Worm (Caenorhabditis elegans) whole organism, L4 larva: Measurements from ENCODE around the gene B0563.7.

Experiments used
- F44E2.7 ChIP-seq: fragments of 200-800 bp; sonication (Bioruptor generic); IDR thresholded peaks from 2 replicates; pipeline ENCODE4 v2.1.2; 2022; ENCODE audit warnings: missing genetic modification characterization, missing compliant biosample characterization
- R02D3.7 ChIP-seq: fragments of 150-350 bp; sonication (generic microtip); optimal IDR thresholded peaks from 3 replicates; lab custom pipeline; 2014; ENCODE audit warnings: missing biosample characterization, missing genetic modification characterization
- T26A8.4 ChIP-seq: fragments of 200-800 bp; sonication (Bioruptor generic); IDR thresholded peaks from 2 replicates; pipeline ENCODE4 v1.3.6; 2022; ENCODE audit warnings: missing genetic modification characterization, missing compliant biosample characterization
- Y48G9A.11 ChIP-seq: fragments of 200-800 bp; sonication (Bioruptor generic); IDR thresholded peaks from 2 replicates; pipeline ENCODE4 v1.3.6; 2022; ENCODE audit warnings: missing genetic modification reagents, missing genetic modification characterization, missing compliant biosample characterization
- aly-2 ChIP-seq: sonication (generic microtip); optimal IDR thresholded peaks from 2 replicates; lab custom pipeline; 2018; ENCODE audit warnings: missing biosample characterization, missing genetic modification characterization
- ceh-82 ChIP-seq: sonication (generic microtip); optimal IDR thresholded peaks from 2 replicates; lab custom pipeline; 2017; ENCODE audit warnings: missing biosample characterization, missing genetic modification characterization
- dpl-1 ChIP-seq: fragments of 150-350 bp; optimal IDR thresholded peaks from 2 replicates; lab custom pipeline; 2014; ENCODE audit warnings: missing biosample characterization, missing genetic modification reagents, missing genetic modification characterization
- lin-13 ChIP-seq: fragments of 150-350 bp; optimal IDR thresholded peaks from 2 replicates; lab custom pipeline; 2014; ENCODE audit warnings: missing biosample characterization, missing genetic modification reagents, missing genetic modification characterization
- lsy-2 ChIP-seq, 2 experiments: fragments of 150-350 bp in 1 of 2; sonication (generic microtip) in 1 of 2; optimal IDR thresholded peaks; 2 replicates each; lab custom pipeline; 2014 to 2017; ENCODE audit warnings: missing biosample characterization in 2 of 2, missing genetic modification characterization in 2 of 2
- nhr-25 ChIP-seq: sonication (generic microtip); optimal IDR thresholded peaks from 2 replicates; lab custom pipeline; 2017; ENCODE audit warnings: missing genetic modification characterization, mild to moderate bottlenecking, missing compliant biosample characterization, antibody characterized with exemption, moderate library complexity, borderline replicate concordance; ENCODE audit not compliant: insufficient read depth
- nhr-28 ChIP-seq: fragments of 150-350 bp; optimal IDR thresholded peaks from 2 replicates; lab custom pipeline; 2014; ENCODE audit warnings: missing biosample characterization, missing genetic modification characterization
- nhr-41 ChIP-seq: fragments of 200-800 bp; sonication (Bioruptor generic); IDR thresholded peaks from 2 replicates; pipeline ENCODE4 v1.3.6; 2022; ENCODE audit warnings: missing genetic modification reagents, missing genetic modification characterization, missing compliant biosample characterization
- skn-1 ChIP-seq: fragments of 150-350 bp; optimal IDR thresholded peaks from 2 replicates; lab custom pipeline; 2014; ENCODE audit warnings: missing biosample characterization, missing genetic modification characterization
- snpc-1.2 ChIP-seq: fragments of 200-800 bp; sonication (Bioruptor generic); IDR thresholded peaks from 2 replicates; pipeline ENCODE4 v1.3.6; 2022; ENCODE audit warnings: missing genetic modification reagents, missing genetic modification characterization, missing compliant biosample characterization

- TF ChIP-seq F44E2.7 (GFP tag; lab: Robert Waterston, UW) (no peak), T26A8.4 (no peak), aly-2 (no peak), lin-13 (GFP tag; lab: Kevin White, UChicago) (no peak), dpl-1 (no peak), R02D3.7 (no peak), nhr-28 (tag; lab: Kevin White, UChicago) (no peak), nhr-41 (no peak), ceh-82 (tag; lab: Kevin White, UChicago) (no peak), Y48G9A.11 (GFP tag; lab: Robert Waterston, UW) (no peak), snpc-1.2 (GFP tag; lab: Robert Waterston, UW) (no peak), lsy-2 (tag; optimal IDR thresholded peaks at IDR 0.05; lab: Kevin White, UChicago) (no peak), nhr-25 (tag; lab: Kevin White, UChicago) (no peak), skn-1 (tag; lab: Kevin White, UChicago) (no peak)
Observed at ce11 chrX:9111585-9111984, 42.5 kb downstream of the B0563.7 start.
